Fruit fly (Drosophila melanogaster): ENCODE data around the gene Vps15.

dm6 chr3R:9249025-9249735 lies 3.5 kb upstream of the Vps15 start:
- TF ChIP-seq CG8478 (optimal IDR thresholded peaks at IDR 0.05) = no peak
- no peak for TF ChIP-seq CTCF (optimal IDR thresholded peaks at IDR 0.05)
